Worm (Caenorhabditis elegans): ENCODE data around the gene fip-1.

DNA sequence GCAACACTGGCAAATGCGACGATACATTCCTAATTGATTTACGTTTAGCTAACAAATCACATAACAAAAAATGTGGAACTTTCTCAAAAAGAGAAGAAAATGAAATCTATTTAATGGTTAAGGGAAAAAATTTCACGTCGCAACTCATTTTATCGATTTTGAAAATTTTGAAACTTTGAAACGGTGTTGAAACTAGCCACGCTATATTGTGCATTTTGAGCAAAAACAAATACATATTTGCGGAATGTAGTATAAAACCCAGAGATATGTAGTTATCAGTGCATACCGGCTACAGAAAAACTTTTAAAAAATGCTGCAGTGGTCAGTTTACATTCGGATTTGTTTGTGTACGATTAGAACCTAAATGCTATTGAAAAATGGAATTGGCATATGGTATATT, 45.9 kb upstream of the fip-1 start, which contains the start of gene C06E1.7:
- no peak for TF ChIP-seq sma-3 (GFP tag; optimal IDR thresholded peaks at IDR 0.05)
- no peak for TF ChIP-seq skn-1 (tag; optimal IDR thresholded peaks at IDR 0.05)

All from whole organism, L2 larva.